Fruit fly (Drosophila melanogaster) whole organism, wandering third instar larva: ENCODE data around the gene SCOT.

Source experiments
- Abd-B ChIP-seq: fragments of >200 bp; optimal IDR thresholded peaks from 2 replicates; lab custom pipeline; 2017; ENCODE audit warnings: missing biosample characterization, missing genetic modification characterization
- CG9705 ChIP-seq: fragments of 200-800 bp; sonication (Bioruptor generic); optimal IDR thresholded peaks from 2 replicates; lab custom pipeline; 2018; ENCODE audit warnings: missing biosample characterization, mild to moderate bottlenecking, missing genetic modification characterization
- CrebA ChIP-seq: fragments of 200-800 bp; sonication (Bioruptor generic); optimal IDR thresholded peaks from 2 replicates; lab custom pipeline; 2016; ENCODE audit warnings: missing biosample characterization, mild to moderate bottlenecking, missing genetic modification characterization, borderline replicate concordance
- Dfd ChIP-seq: fragments of >200 bp; optimal IDR thresholded peaks from 2 replicates; lab custom pipeline; 2017; ENCODE audit warnings: missing biosample characterization, missing genetic modification characterization
- GATAd ChIP-seq: sonication (Bioruptor generic); optimal IDR thresholded peaks from 2 replicates; lab custom pipeline; 2016; ENCODE audit warnings: missing biosample characterization, missing genetic modification characterization
- Hnf4 ChIP-seq: fragments of 200-800 bp; sonication (Bioruptor generic); optimal IDR thresholded peaks from 2 replicates; lab custom pipeline; 2016; ENCODE audit warnings: missing biosample characterization, mild to moderate bottlenecking, missing genetic modification characterization
- Hr78 ChIP-seq: fragments of >200 bp; optimal IDR thresholded peaks from 2 replicates; lab custom pipeline; 2017; ENCODE audit warnings: missing biosample characterization, missing genetic modification characterization
- Mio ChIP-seq: sonication (Bioruptor generic); optimal IDR thresholded peaks from 2 replicates; lab custom pipeline; 2016; ENCODE audit warnings: missing biosample characterization, missing genetic modification characterization
- Myc ChIP-seq: fragments of >200 bp; optimal IDR thresholded peaks from 2 replicates; lab custom pipeline; 2017
- OdsH ChIP-seq: fragments of 200-800 bp; sonication (Bioruptor generic); optimal IDR thresholded peaks from 2 replicates; lab custom pipeline; 2016; ENCODE audit warnings: missing biosample characterization, mild to moderate bottlenecking, missing genetic modification characterization
- Rel ChIP-seq, 2 experiments: fragments of 200-800 bp; sonication (Bioruptor generic) in 1 of 2; optimal IDR thresholded peaks; 2 replicates in 1 of 2; 3 replicates in 1 of 2; lab custom pipeline; 2016 to 2019; ENCODE audit warnings: mild to moderate bottlenecking in 2 of 2, missing biosample characterization in 2 of 2, missing genetic modification characterization in 2 of 2, moderate library complexity in 1 of 2
- Sp1 ChIP-seq: fragments of 200-800 bp; sonication (Bioruptor generic); optimal IDR thresholded peaks from 3 replicates; lab custom pipeline; 2019; ENCODE audit warnings: missing biosample characterization, mild to moderate bottlenecking, missing genetic modification characterization, moderate library complexity
- Vsx2 ChIP-seq: fragments of 200-300, 225-300 bp; sonication (Bioruptor generic); optimal IDR thresholded peaks from 2 replicates; lab custom pipeline; 2018; ENCODE audit warnings: missing biosample characterization, missing genetic modification characterization; ENCODE audit not compliant: partially characterized antibody
- br ChIP-seq: fragments of 200-800 bp; sonication (Bioruptor generic); optimal IDR thresholded peaks from 2 replicates; lab custom pipeline; 2016; ENCODE audit warnings: missing biosample characterization, missing genetic modification characterization
- brk ChIP-seq: fragments of 200-800 bp; sonication (Bioruptor generic); optimal IDR thresholded peaks from 2 replicates; lab custom pipeline; 2016; ENCODE audit warnings: missing biosample characterization, mild to moderate bottlenecking, missing genetic modification characterization
- dl ChIP-seq, 2 experiments: fragments of 175-275, 200-275 bp in 1 of 2; fragments of 200-275 bp in 1 of 2; sonication (Bioruptor generic); optimal IDR thresholded peaks; lab custom pipeline; 2018; ENCODE audit warnings: mild to moderate bottlenecking in 2 of 2, missing biosample characterization in 2 of 2, missing genetic modification characterization in 2 of 2, moderate library complexity in 2 of 2; ENCODE audit not compliant: partially characterized antibody in 2 of 2, insufficient read depth in 1 of 2
- dmrt93B ChIP-seq: fragments of 200-800 bp; sonication (Bioruptor generic); optimal IDR thresholded peaks from 2 replicates; lab custom pipeline; 2018; ENCODE audit warnings: missing biosample characterization, mild to moderate bottlenecking, missing genetic modification characterization
- dsf ChIP-seq: sonication (Bioruptor generic); optimal IDR thresholded peaks from 2 replicates; lab custom pipeline; 2016; ENCODE audit warnings: missing biosample characterization, missing genetic modification characterization, borderline replicate concordance
- foxo ChIP-seq, 2 experiments: fragments of 200-800 bp; sonication (Bioruptor generic); optimal IDR thresholded peaks; 2 replicates in 1 of 2; 3 replicates in 1 of 2; lab custom pipeline; 2016 to 2017; ENCODE audit warnings: missing biosample characterization in 2 of 2, missing genetic modification characterization in 2 of 2
- fru ChIP-seq: fragments of 200-800 bp; sonication (Bioruptor generic); optimal IDR thresholded peaks from 3 replicates; lab custom pipeline; 2016; ENCODE audit warnings: missing biosample characterization, mild to moderate bottlenecking, missing genetic modification characterization
- h ChIP-seq: fragments of 200-800 bp; sonication (Bioruptor generic); optimal IDR thresholded peaks from 3 replicates; lab custom pipeline; 2016; ENCODE audit warnings: missing biosample characterization, mild to moderate bottlenecking, missing genetic modification characterization
- lola ChIP-seq: fragments of >200 bp; optimal IDR thresholded peaks from 2 replicates; lab custom pipeline; 2017; ENCODE audit warnings: missing biosample characterization, missing genetic modification characterization
- pan ChIP-seq: fragments of >200 bp; optimal IDR thresholded peaks from 2 replicates; lab custom pipeline; 2017
- psq ChIP-seq: fragments of 200-800 bp; sonication (Bioruptor generic); optimal IDR thresholded peaks from 3 replicates; lab custom pipeline; 2017; ENCODE audit warnings: missing biosample characterization, mild to moderate bottlenecking, missing genetic modification characterization, moderate library complexity
- sage ChIP-seq: fragments of 200-800 bp; sonication (Bioruptor generic); optimal IDR thresholded peaks from 2 replicates; lab custom pipeline; 2016; ENCODE audit warnings: missing biosample characterization, mild to moderate bottlenecking, missing genetic modification characterization
- sv ChIP-seq: fragments of 200-800 bp; sonication (Bioruptor generic); optimal IDR thresholded peaks from 3 replicates; lab custom pipeline; 2016; ENCODE audit warnings: missing biosample characterization, missing genetic modification characterization
- woc ChIP-seq: sonication (Bioruptor generic); optimal IDR thresholded peaks from 2 replicates; lab custom pipeline; 2016; ENCODE audit warnings: missing biosample characterization, mild to moderate bottlenecking, missing genetic modification characterization

SCOT gene

DNA sequence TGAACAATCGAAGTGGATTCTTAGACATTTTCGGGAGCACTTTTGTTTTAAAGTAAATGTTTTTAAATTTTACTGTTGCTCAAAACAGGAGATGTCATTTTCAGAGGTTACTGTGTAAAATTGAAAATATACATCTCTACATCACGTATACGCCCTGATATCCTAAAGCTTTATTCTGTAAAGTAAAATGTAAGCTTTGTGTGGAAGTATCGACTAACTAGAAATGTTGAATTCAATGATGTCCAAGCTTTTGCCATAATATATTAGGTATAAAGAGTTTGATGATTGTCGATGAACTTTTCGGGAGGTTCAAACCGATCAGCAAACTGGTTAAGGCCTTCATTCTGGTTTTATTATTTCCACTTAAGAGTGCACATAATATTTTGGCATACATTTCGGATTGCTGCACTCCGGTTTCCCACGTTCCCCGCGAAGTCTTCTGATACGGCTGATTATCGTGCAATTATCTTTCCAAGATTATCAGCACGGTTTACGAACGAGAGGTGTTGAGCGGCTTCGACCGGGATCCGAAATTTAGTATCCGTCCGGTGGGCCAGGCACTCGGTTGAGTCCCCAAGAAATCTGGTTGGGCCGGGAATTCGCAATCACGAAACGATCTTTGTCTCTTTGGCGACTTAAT lies 8.3 kb downstream of the SCOT start, which contains the start of the genes CG11815 and acs:
Gene CG11815, minus strand, starts transcription at position 98 of the 640 bp plus-strand sequence.
Gene acs, plus strand, starts transcription at position 536 of the 640 bp plus-strand sequence.
- TF ChIP-seq brk (GFP tag; lab: Kevin White, UChicago) (peak; percentile 60), h (GFP tag; lab: Kevin White, UChicago) (peak; percentile 6), Myc (lab: Kevin White, UChicago) (peak; percentile 42), br (GFP tag; lab: Kevin White, UChicago) (no peak)

DNA sequence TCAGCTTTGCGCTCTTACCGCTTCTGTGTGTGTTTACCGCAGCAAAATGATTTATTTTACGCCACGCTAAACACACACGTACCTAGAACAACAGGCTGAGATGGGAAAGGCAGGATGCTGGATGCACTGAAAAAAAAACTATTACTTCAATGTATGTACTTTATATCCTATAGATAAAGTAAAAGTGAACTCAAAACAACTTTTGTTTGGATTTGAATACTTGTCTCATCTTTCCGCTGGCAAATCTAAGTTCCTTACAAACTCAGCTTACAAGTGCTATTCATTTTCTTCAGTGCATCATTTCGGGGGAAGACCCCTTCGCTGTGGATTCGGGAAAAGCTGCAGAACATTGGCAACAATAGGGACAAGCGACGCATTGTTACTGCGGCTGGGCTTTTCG lies 13.8 kb downstream of the SCOT start:
- TF ChIP-seq dl (GFP tag; optimal IDR thresholded peaks at IDR 0.05; lab: Kevin White, UChicago; ENCODE audit: insufficient read depth in 1 of 2, partially characterized antibody in 2 of 2) (no peak), brk (GFP tag; lab: Kevin White, UChicago) (no peak), Hr78 (GFP tag; lab: Kevin White, UChicago) (no peak), Abd-B (no peak), GATAd (GFP tag; lab: Kevin White, UChicago) (no peak), Vsx2 (GFP tag; lab: Kevin White, UChicago) (no peak), br (GFP tag; lab: Kevin White, UChicago) (no peak), pan (lab: Kevin White, UChicago) (no peak), Rel (GFP tag; optimal IDR thresholded peaks at IDR 0.05; lab: Kevin White, UChicago) (no peak), Rel (tag; optimal IDR thresholded peaks at IDR 0.05; lab: Kevin White, UChicago) (no peak), Mio (GFP tag; lab: Kevin White, UChicago) (no peak), dmrt93B (GFP tag; lab: Kevin White, UChicago) (no peak), Myc (lab: Kevin White, UChicago) (no peak), woc (GFP tag; lab: Kevin White, UChicago) (no peak)

DNA sequence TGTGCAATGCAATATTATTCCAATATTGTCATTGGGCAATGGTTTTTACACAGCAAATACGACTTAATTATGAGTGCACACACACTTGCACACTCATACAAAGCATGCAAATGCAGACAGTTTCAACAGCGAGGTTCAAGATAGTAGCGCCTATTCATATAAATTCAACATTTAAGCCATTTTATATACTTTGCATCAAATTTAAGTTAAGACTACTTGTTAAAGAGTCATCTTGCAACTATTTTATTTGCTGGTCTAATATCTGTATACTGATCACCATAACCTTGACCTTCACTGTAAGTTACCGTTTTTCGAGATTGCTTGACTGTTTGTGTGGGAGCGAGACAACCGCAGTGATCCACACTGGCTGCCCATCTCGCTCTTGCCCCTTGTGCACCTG lies 22.5 kb downstream of the SCOT start:
- TF ChIP-seq Mio (GFP tag; lab: Kevin White, UChicago) (no peak), Hnf4 (GFP tag; lab: Kevin White, UChicago) (no peak), brk (GFP tag; lab: Kevin White, UChicago) (no peak), h (GFP tag; lab: Kevin White, UChicago) (no peak), GATAd (GFP tag; lab: Kevin White, UChicago) (no peak), CrebA (GFP tag; lab: Kevin White, UChicago) (no peak), OdsH (no peak), Abd-B (no peak), dl (GFP tag; optimal IDR thresholded peaks at IDR 0.05; lab: Kevin White, UChicago; ENCODE audit: insufficient read depth in 1 of 2, partially characterized antibody in 2 of 2) (no peak), Sp1 (GFP tag; lab: Kevin White, UChicago) (no peak), dsf (GFP tag; lab: Kevin White, UChicago) (no peak)

DNA sequence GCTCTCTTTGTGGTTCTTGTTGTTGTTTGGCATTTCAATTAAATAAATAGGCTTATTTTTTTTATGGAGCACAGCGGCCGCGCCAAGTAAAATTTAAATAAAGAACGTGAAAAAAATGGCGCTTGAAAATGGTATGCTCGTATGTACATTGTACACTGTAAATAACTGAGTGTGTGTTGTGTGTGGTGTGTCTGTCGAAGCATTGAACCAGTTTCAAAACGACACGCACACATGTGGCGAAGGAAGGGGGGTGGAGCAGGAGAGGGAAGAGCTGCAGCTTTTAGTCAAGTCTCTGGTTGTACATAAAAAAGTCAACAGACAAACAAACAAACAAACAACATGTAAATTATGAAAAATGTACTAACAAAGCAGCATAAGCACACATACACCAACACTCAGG lies 41.8 kb downstream of the SCOT start:
- no peak for TF ChIP-seq sv

DNA sequence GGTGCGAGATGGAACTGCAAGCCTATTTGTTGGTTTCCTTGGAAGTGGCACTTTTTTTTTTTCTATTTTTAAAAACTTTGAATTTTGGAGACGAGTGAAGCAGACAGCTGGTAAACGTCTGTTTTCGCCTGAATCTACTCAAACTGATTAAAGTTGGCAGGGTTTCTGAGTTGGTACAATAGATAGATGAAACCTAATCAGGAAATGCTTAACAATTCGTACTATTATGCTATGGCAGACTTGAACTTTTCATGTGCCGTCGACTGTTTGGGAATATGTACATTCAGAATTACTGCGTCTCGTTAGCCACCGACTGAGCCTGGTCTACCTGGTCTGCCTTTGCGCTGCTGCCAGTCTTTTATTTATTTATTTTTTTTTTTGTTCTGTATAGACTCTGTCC lies 42.6 kb downstream of the SCOT start, which contains the start of gene CG42841:
Gene CG42841, minus strand, starts transcription at position 101 of the 400 bp plus-strand sequence.
- TF ChIP-seq Sp1 (GFP tag; lab: Kevin White, UChicago) (no peak), CG9705 (GFP tag; lab: Kevin White, UChicago) (no peak), OdsH (no peak), Dfd (GFP tag; lab: Kevin White, UChicago) (no peak), h (GFP tag; lab: Kevin White, UChicago) (no peak), Abd-B (no peak), brk (GFP tag; lab: Kevin White, UChicago) (no peak), sv (no peak), fru (GFP tag; lab: Kevin White, UChicago) (no peak), psq (GFP tag; lab: Kevin White, UChicago) (no peak), foxo (GFP tag; optimal IDR thresholded peaks at IDR 0.05; lab: Kevin White, UChicago) (no peak), dmrt93B (GFP tag; lab: Kevin White, UChicago) (no peak), Rel (GFP tag; optimal IDR thresholded peaks at IDR 0.05; lab: Kevin White, UChicago) (no peak), Rel (tag; optimal IDR thresholded peaks at IDR 0.05; lab: Kevin White, UChicago) (no peak), lola (GFP tag; lab: Kevin White, UChicago) (no peak), Hnf4 (GFP tag; lab: Kevin White, UChicago) (no peak), sage (GFP tag; lab: Kevin White, UChicago) (no peak)
